Fruit fly (Drosophila melanogaster) whole organism: ENCODE measurements around the gene emc.
A peak's percentile ranks its signal among the peaks of the same experiment; 100 is the strongest.

Experiments used
- CG8478 ChIP-seq: fragments of >200 bp; optimal IDR thresholded peaks from 2 replicates; lab custom pipeline; 2018; ENCODE audit warnings: inconsistent platforms
- Dll ChIP-seq: fragments of >200 bp; optimal IDR thresholded peaks from 2 replicates; lab custom pipeline; 2017
- EcR ChIP-seq, 2 experiments: fragments of >200 bp; optimal IDR thresholded peaks; 2 replicates each; lab custom pipeline; 2017; ENCODE audit warnings: missing biosample characterization in 2 of 2, missing genetic modification characterization in 2 of 2, missing genetic modification reagents in 2 of 2
- pan ChIP-seq: fragments of >200 bp; optimal IDR thresholded peaks from 2 replicates; lab custom pipeline; 2017
- psq ChIP-seq: fragments of >200 bp; optimal IDR thresholded peaks from 2 replicates; lab custom pipeline; 2017
- usp ChIP-seq: fragments of >200 bp; optimal IDR thresholded peaks from 2 replicates; lab custom pipeline; 2017; ENCODE audit warnings: missing biosample characterization, missing genetic modification characterization, mixed read lengths

Gene emc

DNA sequence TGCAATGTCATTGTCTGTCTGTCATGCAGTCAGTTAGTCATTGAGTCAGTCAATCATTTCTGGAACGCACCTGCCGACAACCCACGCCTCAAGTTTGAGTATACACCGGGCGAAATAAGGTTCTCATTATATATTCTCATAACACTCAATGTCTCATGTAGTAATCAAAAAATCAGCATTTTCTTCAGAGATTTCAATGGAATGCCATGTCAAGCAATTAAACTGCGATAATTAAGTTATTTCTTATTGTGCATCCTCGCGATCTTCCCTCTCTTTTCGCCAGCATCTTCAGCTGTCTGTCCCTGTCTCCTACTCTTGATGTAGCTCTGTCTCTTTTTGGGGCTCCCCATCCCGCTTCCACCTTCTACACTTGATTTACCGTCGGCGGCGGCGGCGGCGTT is 28.1 kb downstream of the emc start:
- TF ChIP-seq EcR (GFP tag; optimal IDR thresholded peaks at IDR 0.05; lab: Kevin White, UChicago) (no peak), psq (lab: Kevin White, UChicago) (no peak), CG8478 (lab: Kevin White, UChicago) (no peak), usp (GFP tag; lab: Kevin White, UChicago) (no peak), pan (no peak), Dll (lab: Kevin White, UChicago) (no peak)

DNA sequence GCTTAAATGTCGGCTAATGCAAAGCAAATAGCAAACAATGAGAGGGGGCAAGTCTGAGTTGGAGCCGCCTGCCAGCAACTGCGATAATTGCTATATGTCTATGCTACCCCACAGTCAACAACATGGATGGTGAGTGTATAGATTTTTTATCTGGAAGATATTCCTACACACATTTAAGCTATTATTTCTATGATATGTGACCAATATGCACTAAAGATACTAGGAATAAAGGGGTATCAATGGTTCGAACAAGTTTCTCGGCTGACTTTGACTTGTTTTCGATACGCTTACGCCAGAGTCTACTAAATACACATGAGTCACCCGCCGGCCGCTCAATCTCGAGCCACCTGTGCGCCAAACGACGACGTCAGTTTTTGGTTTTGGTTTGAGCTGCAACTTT is 29.8 kb downstream of the emc start:
- TF ChIP-seq psq (lab: Kevin White, UChicago) (no peak), EcR (GFP tag; optimal IDR thresholded peaks at IDR 0.05; lab: Kevin White, UChicago) (no peak), CG8478 (lab: Kevin White, UChicago) (no peak), Dll (lab: Kevin White, UChicago) (no peak), pan (no peak), usp (GFP tag; lab: Kevin White, UChicago) (no peak)

DNA sequence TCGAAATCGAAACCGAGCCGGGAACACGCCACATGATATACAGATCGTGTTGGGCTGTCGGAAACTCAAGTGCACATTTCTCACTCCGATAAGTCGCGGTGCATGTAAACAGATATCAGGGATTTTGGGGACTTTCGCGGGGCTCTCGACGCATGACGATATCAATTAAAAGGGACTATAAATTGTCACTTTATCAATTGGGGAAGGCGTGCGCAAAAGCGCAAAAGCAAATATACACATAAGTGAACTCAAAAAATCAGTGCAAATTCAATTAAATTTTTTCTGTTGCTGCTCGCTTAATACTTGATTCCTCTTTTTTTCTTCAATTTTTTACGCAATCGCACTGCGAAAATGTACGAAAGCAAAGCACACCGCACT is 31.3 kb downstream of the emc start:
- TF ChIP-seq Dll (lab: Kevin White, UChicago): no peak
- TF ChIP-seq pan: no peak
- TF ChIP-seq usp (GFP tag; lab: Kevin White, UChicago): no peak
- no peak for TF ChIP-seq EcR (GFP tag; optimal IDR thresholded peaks at IDR 0.05; lab: Kevin White, UChicago)
- no peak for TF ChIP-seq psq (lab: Kevin White, UChicago)
- no peak for TF ChIP-seq CG8478 (lab: Kevin White, UChicago)

DNA sequence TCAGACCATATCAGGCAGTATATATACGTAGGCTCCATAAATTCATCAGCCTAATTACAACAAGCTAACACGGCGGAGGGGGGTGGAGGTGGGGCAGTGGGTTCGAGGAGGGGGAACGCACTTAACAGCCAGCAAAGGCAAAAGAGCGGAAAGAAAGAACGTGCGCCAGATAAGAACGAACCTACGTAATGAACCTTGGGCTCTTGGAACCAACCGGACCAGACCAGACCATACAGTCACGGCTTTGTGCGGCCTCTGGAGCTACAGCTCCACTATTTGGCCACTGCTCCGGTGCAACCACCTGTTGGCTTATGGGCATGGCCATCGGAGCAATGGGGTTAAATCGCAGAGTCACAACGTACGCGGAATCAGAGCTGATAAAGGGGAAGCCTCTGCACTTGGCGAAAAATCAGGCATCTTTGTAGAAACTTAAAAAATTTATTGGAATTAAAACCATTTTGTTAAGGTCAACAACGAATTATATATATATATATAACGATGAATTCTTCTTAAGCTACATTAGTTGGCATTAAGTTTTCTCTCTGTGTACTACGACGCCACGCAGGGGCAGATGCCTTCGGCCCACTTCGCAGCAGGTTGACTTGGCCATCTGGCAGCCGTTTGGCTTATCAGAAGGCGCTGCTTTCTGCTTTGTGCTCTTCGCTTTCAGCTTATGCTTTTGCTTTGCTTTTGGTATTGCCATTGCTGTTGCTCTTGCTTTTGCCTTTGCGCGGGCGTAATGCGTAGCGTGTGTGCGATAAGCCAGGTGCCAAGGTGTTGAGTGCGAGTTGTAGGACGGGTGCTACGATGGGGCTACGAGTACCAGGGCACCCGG is 31.9 kb downstream of the emc start:
- TF ChIP-seq CG8478 (lab: Kevin White, UChicago) (no peak), EcR (GFP tag; optimal IDR thresholded peaks at IDR 0.05; lab: Kevin White, UChicago) (peak; percentile 29 to 54)

DNA sequence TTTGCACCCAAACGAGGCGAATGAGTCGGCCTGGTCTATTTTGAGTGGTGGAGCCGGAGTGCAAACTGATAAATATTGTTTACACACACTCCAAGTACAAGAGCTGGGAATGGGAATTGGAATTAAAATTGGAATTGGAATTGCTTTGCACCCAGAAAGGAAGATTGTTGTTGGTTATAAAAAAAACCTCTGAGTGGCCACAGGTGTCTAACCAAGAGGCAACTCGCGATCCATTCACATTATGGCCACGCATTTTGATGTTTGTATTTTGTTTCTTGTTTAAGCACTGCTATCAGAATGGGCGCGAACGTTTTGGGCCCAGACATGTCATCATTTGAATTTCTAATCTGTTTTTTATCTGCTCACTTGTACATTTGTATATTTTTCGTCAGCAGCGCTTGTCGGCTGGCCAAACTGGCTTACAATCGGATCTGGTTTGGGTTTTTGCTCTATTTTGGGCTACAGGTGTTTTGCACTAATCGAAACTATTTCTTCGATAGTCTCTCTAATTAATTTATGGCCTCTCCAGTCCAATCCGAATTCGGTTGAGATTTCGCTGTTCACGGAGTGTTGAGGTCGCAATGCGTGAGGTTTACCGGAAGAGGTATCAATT is 32.6 kb downstream of the emc start:
- TF ChIP-seq usp (GFP tag; lab: Kevin White, UChicago) (no peak), CG8478 (lab: Kevin White, UChicago) (no peak), psq (lab: Kevin White, UChicago) (no peak), pan (no peak), Dll (lab: Kevin White, UChicago) (no peak), EcR (GFP tag; optimal IDR thresholded peaks at IDR 0.05; lab: Kevin White, UChicago) (no peak)

DNA sequence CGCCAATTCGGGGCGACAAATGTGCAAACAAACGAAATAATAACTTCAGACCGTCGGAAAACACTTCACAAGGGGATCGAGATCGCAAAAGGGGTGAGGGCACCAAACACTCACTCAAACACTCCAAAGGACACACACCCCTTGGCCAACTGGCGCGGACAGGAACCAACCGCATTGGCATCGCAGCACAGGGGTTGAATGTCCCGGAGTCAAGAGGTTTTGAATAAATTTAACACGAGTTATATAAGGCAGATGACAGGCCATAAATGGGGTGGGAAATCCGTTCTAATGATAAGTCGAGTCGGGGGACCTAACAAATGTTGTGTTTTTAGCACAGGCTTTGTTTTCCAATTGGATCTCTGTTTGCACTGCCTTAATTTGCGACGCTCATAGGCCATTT is 33.3 kb downstream of the emc start:
- TF ChIP-seq pan: no peak
- no peak for TF ChIP-seq Dll (lab: Kevin White, UChicago)
- TF ChIP-seq psq (lab: Kevin White, UChicago): no peak
- TF ChIP-seq usp (GFP tag; lab: Kevin White, UChicago): no peak
- no peak for TF ChIP-seq CG8478 (lab: Kevin White, UChicago)

DNA sequence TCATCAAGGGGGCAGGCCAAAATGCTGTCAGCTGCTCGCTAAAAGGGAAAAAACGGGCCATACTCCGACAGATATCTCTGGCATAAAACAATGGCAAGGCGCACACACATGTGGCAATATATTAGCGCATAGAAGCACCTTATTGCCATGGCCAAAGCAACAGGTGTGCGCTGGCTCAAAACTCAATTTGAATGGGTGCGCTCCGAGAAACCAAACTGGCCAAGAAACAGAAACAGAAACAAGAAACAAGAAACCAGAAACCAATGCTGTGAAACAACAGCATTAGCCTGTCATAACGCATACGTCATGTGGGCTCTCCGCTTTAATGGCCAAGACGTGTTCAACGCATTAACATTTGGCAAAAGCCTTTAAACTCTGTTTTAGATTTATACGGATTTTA is 33.7 kb downstream of the emc start:
- TF ChIP-seq psq (lab: Kevin White, UChicago) (no peak), pan (no peak), Dll (lab: Kevin White, UChicago) (no peak), CG8478 (lab: Kevin White, UChicago) (no peak), usp (GFP tag; lab: Kevin White, UChicago) (no peak), EcR (GFP tag; optimal IDR thresholded peaks at IDR 0.05; lab: Kevin White, UChicago) (no peak)

DNA sequence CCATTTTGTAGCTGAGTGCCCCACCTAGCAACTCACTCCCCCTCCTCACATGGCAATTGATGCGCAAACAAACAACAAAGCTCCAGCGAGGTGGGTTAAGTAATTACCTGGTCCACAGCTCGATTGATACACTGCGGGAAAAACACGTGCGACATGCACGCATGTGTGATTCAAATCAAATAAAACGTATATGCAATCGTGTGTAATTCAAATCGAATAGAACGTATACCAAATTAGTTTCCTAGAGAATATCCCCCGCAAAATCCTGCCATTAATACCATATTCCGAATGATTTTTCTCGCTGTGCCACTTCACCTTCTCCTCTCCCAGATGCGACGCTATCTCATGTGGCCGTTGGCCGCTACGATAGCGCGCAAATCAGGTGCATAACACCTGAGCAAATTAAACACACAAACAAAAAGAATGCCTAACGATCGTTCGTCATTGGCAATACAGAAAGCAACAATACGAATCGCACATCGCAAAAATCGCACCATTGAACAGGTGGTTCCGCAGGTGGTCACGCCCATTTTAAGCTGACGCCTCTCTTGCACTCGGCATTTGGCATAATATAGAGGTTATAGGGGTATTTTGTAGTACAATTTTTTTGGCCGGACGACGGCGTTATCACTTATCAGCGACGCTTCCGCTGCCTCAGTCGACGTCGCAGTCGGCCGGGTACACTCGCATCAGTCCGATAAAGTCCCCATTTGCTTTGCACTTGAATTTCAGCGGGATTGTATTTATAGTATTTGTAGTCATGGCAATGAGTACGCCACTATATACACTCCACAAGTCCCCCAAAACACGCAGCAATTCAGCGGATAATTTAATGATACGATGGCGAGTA is 35.1 kb downstream of the emc start:
- TF ChIP-seq CG8478 (lab: Kevin White, UChicago) (no peak), psq (lab: Kevin White, UChicago) (no peak), EcR (GFP tag; optimal IDR thresholded peaks at IDR 0.05; lab: Kevin White, UChicago) (no peak), usp (GFP tag; lab: Kevin White, UChicago) (no peak), pan (no peak), Dll (lab: Kevin White, UChicago) (no peak)

DNA sequence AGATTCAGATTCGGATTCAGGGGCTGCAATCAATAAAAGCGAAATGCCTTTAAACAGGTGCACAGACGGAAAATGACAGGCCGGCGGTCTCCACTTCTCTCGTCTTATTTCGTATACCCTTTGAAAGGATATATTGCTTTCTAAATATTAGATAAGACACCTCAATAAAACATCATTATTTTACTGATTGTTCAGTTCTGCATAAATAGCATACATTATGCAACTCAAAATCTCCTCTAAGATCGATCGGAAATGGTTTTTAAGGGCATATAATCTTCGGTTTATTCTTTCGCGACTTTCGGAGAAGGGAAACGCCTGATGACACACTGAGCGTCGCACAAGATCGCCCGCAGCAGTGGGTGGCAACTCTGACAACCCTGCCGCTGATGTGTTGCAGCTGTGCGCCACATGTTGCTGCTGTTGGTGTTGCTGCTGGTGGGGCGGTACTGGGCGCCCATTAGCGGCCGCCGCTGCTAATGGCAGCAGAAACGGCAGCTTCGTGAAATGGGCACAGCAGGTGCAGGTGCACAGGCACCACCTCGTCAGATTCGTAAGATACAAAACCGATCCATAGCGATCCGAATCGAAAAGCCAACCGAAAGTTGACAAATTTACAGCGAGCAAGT is 36.6 kb downstream of the emc start:
- TF ChIP-seq CG8478 (lab: Kevin White, UChicago): no peak
- TF ChIP-seq EcR (GFP tag; optimal IDR thresholded peaks at IDR 0.05; lab: Kevin White, UChicago): peak in 1 of 2 experiments; percentile 14

DNA sequence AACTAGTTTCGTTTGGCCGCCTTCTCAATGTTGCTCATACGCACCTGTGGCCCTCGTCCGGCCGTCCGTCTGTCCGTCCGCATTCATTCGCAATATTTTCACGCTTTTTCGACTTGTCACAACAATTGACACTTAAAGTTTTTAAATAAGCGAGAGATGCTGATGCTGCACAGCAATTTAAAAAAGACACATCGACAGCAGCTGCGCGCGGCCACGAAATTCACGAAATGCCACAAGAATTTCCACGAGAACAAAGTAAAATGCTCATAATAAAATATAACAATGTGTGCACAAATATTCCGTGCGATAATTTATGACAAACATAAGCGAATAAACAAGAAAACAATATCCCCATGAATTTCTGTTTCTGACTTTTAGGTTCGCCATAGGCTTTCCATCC is 37.6 kb downstream of the emc start:
- no peak for TF ChIP-seq Dll (lab: Kevin White, UChicago)
- TF ChIP-seq psq (lab: Kevin White, UChicago): no peak
- no peak for TF ChIP-seq pan
- no peak for TF ChIP-seq EcR (GFP tag; optimal IDR thresholded peaks at IDR 0.05; lab: Kevin White, UChicago)
- TF ChIP-seq CG8478 (lab: Kevin White, UChicago): no peak
- TF ChIP-seq usp (GFP tag; lab: Kevin White, UChicago): no peak

DNA sequence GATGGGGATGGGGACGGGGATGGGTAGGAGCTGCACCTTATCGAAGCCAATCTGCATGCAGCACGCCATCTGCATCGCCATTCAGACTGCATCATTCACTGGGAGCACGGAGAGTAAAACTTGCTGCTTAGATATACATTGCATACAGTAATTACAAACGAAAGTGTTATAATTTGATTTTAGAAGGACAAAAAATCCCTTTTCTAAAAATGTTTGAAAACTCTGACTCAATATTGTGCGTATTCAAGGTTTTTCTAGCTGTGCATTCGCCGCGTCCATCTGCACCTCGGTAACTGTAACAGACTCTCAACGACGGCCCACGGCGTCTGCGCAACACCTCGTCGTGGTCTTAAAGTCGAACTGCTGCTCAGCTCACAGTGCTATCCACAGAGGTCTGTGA is 38.4 kb downstream of the emc start:
- no peak for TF ChIP-seq usp (GFP tag; lab: Kevin White, UChicago)
- peak in 1 of 2 experiments; percentile 59 for TF ChIP-seq EcR (GFP tag; optimal IDR thresholded peaks at IDR 0.05; lab: Kevin White, UChicago)
